Worm (Caenorhabditis elegans): ENCODE results near the gene Y54G9A.7.

Gene Y54G9A.7

ce11 chrII:13715333-13715732 is 10.3 kb downstream of the Y54G9A.7 start:
- TF ChIP-seq nfyb-1 (GFP tag; IDR thresholded peaks at IDR 0.05) (no peak), repo-1 (tag; optimal IDR thresholded peaks at IDR 0.05) (no peak)

ce11 chrII:13713239-13713638 is 12.4 kb downstream of the Y54G9A.7 start:
- no peak for TF ChIP-seq F57C9.4 (tag; optimal IDR thresholded peaks at IDR 0.05)
- TF ChIP-seq rec-8 (tag; optimal IDR thresholded peaks at IDR 0.05) = no peak
- no peak for TF ChIP-seq ets-4 (GFP tag; optimal IDR thresholded peaks at IDR 0.05)
- TF ChIP-seq hlh-12 (tag; optimal IDR thresholded peaks at IDR 0.05) = no peak
- no peak for TF ChIP-seq sdz-38 (tag; optimal IDR thresholded peaks at IDR 0.05)
- no peak for TF ChIP-seq sptf-2 (GFP tag; optimal IDR thresholded peaks at IDR 0.05)
- no peak for TF ChIP-seq somi-1 (GFP tag; optimal IDR thresholded peaks at IDR 0.05)

ce11 chrII:13711493-13712055 is 14.0 kb downstream of the Y54G9A.7 start:
- no peak for TF ChIP-seq snpc-4 (GFP tag; optimal IDR thresholded peaks at IDR 0.05)
- TF ChIP-seq snpc-4 (tag; optimal IDR thresholded peaks at IDR 0.05) = peak in 3 of 4 experiments; percentile 40 to 50 (median 46)
- no peak for TF ChIP-seq ccch-3 (GFP tag; optimal IDR thresholded peaks at IDR 0.05)
- peak; percentile 62; the same call in 1 of the 2 replicates for TF ChIP-seq zfh-2 (GFP tag; conservative IDR thresholded peaks at IDR 0.05)
- peak; percentile 61 for TF ChIP-seq nhr-80 (tag; optimal IDR thresholded peaks at IDR 0.05)
- TF ChIP-seq dox-1 (GFP tag; IDR thresholded peaks at IDR 0.05) = 0 out of 2 replicates have a peak, but pooled peaks have one; percentile 5
- no peak for TF ChIP-seq ceh-40 (GFP tag; IDR thresholded peaks at IDR 0.05)

ce11 chrII:13697691-13698090 is 27.9 kb downstream of the Y54G9A.7 start:
- TF ChIP-seq attf-5 (GFP tag; optimal IDR thresholded peaks at IDR 0.05) (no peak), snpc-1.1 (tag; optimal IDR thresholded peaks at IDR 0.05; ENCODE audit: insufficient read depth) (no peak), ZK185.1 (tag; optimal IDR thresholded peaks at IDR 0.05; ENCODE audit: poor library complexity, severe bottlenecking) (no peak), tlf-1 (GFP tag; optimal IDR thresholded peaks at IDR 0.05) (no peak), dpff-1 (tag; optimal IDR thresholded peaks at IDR 0.05) (no peak), akir-1 (GFP tag; optimal IDR thresholded peaks at IDR 0.05) (no peak)

ce11 chrII:13695343-13696332 is 30.0 kb downstream of the Y54G9A.7 start, which contains the start of gene kqt-3:
Gene kqt-3 (plus strand): TSS chrII:13696282.
- TF ChIP-seq unc-130 (GFP tag; optimal IDR thresholded peaks at IDR 0.05) (no peak), F52B5.7 (tag; optimal IDR thresholded peaks at IDR 0.05) (no peak), dox-1 (GFP tag; IDR thresholded peaks at IDR 0.05) (no peak), somi-1 (GFP tag; optimal IDR thresholded peaks at IDR 0.05) (no peak), dpl-1 (GFP tag; optimal IDR thresholded peaks at IDR 0.05) (no peak), nfya-2 (GFP tag; IDR thresholded peaks at IDR 0.05) (no peak), lin-40 (tag; optimal IDR thresholded peaks at IDR 0.05) (no peak), repo-1 (tag; optimal IDR thresholded peaks at IDR 0.05) (no peak), F33H1.4 (GFP tag; IDR thresholded peaks at IDR 0.05) (peak; percentile 49), ceh-91 (GFP tag; IDR thresholded peaks at IDR 0.05) (peak; percentile 36; the same call in 1 of the 2 replicates), snpc-1.3 (tag; optimal IDR thresholded peaks at IDR 0.05; ENCODE audit: insufficient read depth) (no peak), efl-1 (GFP tag; optimal IDR thresholded peaks at IDR 0.05) (peak; percentile 31), B0035.1 (tag; optimal IDR thresholded peaks at IDR 0.05) (no peak), madf-3 (GFP tag; IDR thresholded peaks at IDR 0.05) (no peak), madf-6 (GFP tag; IDR thresholded peaks at IDR 0.05) (peak; percentile 69), ama-1 (optimal IDR thresholded peaks at IDR 0.05) (no peak), ama-1 (GFP tag; optimal IDR thresholded peaks at IDR 0.05) (no peak), D2030.7 (GFP tag; IDR thresholded peaks at IDR 0.05) (peak; percentile 41), attf-6 (GFP tag; IDR thresholded peaks at IDR 0.05) (no peak), Y79H2A.3 (GFP tag; conservative IDR thresholded peaks at IDR 0.05) (no peak), let-607 (tag; optimal IDR thresholded peaks at IDR 0.05) (no peak)

All from whole organism, young adult.